Fruit fly (Drosophila melanogaster): Measurements from ENCODE around the gene CG7333.

Gene CG7333

dm6 chr3R:19648289-19648916 is 48.0 kb downstream of the CG7333 start, which contains the start of the genes CG6195 and CG31220:
Gene CG6195, minus strand, starts transcription at chr3R:19648410.
Gene CG31220, plus strand, starts transcription at chr3R:19648487.
- TF ChIP-seq noc (tag; optimal IDR thresholded peaks at IDR 0.05): no peak

- TF ChIP-seq noc (tag; optimal IDR thresholded peaks at IDR 0.05): no peak
Measured at dm6 chr3R:19650718-19651117, 50.3 kb downstream of the CG7333 start, which contains the start of gene CG31219. Gene CG31219, plus strand, starts transcription at chr3R:19651018.
